Worm (Caenorhabditis elegans): Measurements from ENCODE around the gene urm-1.

- TF ChIP-seq mep-1 (tag; optimal IDR thresholded peaks at IDR 0.05) (no peak), tbx-2 (tag; optimal IDR thresholded peaks at IDR 0.05) (no peak), lsy-2 (tag; optimal IDR thresholded peaks at IDR 0.05) (no peak), egl-27 (tag; optimal IDR thresholded peaks at IDR 0.05) (no peak), snpc-4 (tag; optimal IDR thresholded peaks at IDR 0.05) (no peak), jun-1 (tag; optimal IDR thresholded peaks at IDR 0.05) (no peak), nhr-11 (tag; optimal IDR thresholded peaks at IDR 0.05) (no peak), nhr-12 (tag; optimal IDR thresholded peaks at IDR 0.05) (no peak)
Measured at ce11 chrIII:10512570-10512969, 7.3 kb downstream of the urm-1 start.
